Fruit fly (Drosophila melanogaster) whole organism, pupa: ENCODE data around the gene CG14969.

Experiments
- CG10348 ChIP-seq: fragments of 200-800 bp; sonication (Bioruptor generic); IDR thresholded peaks from 2 replicates; pipeline ENCODE4 v1.3.6; 2022; ENCODE audit warnings: missing biosample characterization, missing genetic modification characterization
- CG12605 ChIP-seq: fragments of 200-800 bp; sonication (Bioruptor generic); IDR thresholded peaks from 2 replicates; pipeline ENCODE4 v1.3.6; 2022; ENCODE audit warnings: missing biosample characterization, missing genetic modification characterization
- CG13204 ChIP-seq: fragments of 200-800 bp; sonication (Bioruptor generic); optimal IDR thresholded peaks from 2 replicates; lab custom pipeline; 2018; ENCODE audit warnings: missing biosample characterization, mild to moderate bottlenecking, missing genetic modification characterization, moderate library complexity
- CG14655 ChIP-seq: fragments of 200-800 bp; sonication (Bioruptor generic); optimal IDR thresholded peaks from 3 replicates; lab custom pipeline; 2017; ENCODE audit warnings: mild to moderate bottlenecking, missing biosample characterization, missing genetic modification reagents, missing genetic modification characterization
- CG15710 ChIP-seq: fragments of 200-800 bp; sonication (Bioruptor generic); optimal IDR thresholded peaks from 2 replicates; lab custom pipeline; 2018; ENCODE audit warnings: missing biosample characterization, mild to moderate bottlenecking, missing genetic modification characterization, moderate library complexity
- CG17806 ChIP-seq: fragments of 200-800 bp; sonication (Bioruptor generic); optimal IDR thresholded peaks from 2 replicates; lab custom pipeline; 2018; ENCODE audit warnings: missing biosample characterization, mild to moderate bottlenecking, missing genetic modification characterization, moderate library complexity
- CG32121 ChIP-seq: fragments of 200-800 bp; sonication (Bioruptor generic); IDR thresholded peaks from 2 replicates; pipeline ENCODE4 v1.3.6; 2022; ENCODE audit warnings: missing biosample characterization, missing genetic modification characterization
- CG34367 ChIP-seq: fragments of 200-800 bp; sonication (Bioruptor generic); optimal IDR thresholded peaks from 2 replicates; lab custom pipeline; 2018; ENCODE audit warnings: missing biosample characterization, mild to moderate bottlenecking, missing genetic modification characterization
- CG4496 ChIP-seq: fragments of 200-800 bp; sonication (Bioruptor generic); IDR thresholded peaks from 3 replicates; pipeline ENCODE4 v1.3.6; 2022; ENCODE audit warnings: missing biosample characterization, missing genetic modification characterization
- CG8159 ChIP-seq: fragments of 200-800 bp; sonication (Bioruptor generic); optimal IDR thresholded peaks from 3 replicates; lab custom pipeline; 2018; ENCODE audit warnings: missing biosample characterization, mild to moderate bottlenecking, missing genetic modification characterization, moderate library complexity
- CG8301 ChIP-seq: fragments of 200-800 bp; sonication (Bioruptor generic); optimal IDR thresholded peaks from 2 replicates; lab custom pipeline; 2018; ENCODE audit warnings: missing biosample characterization, mild to moderate bottlenecking, missing genetic modification characterization
- CG9948 ChIP-seq: fragments of 200-800 bp; sonication (Bioruptor generic); optimal IDR thresholded peaks from 2 replicates; lab custom pipeline; 2018; ENCODE audit warnings: missing biosample characterization, mild to moderate bottlenecking, missing genetic modification characterization, moderate library complexity
- D1 ChIP-seq: fragments of 200-800 bp; sonication (Bioruptor generic); optimal IDR thresholded peaks from 2 replicates; lab custom pipeline; 2018; ENCODE audit warnings: missing biosample characterization, mild to moderate bottlenecking, missing genetic modification characterization, moderate library complexity
- EcR ChIP-seq: fragments of 200-800 bp; sonication (Bioruptor generic); optimal IDR thresholded peaks from 3 replicates; lab custom pipeline; 2019; ENCODE audit warnings: missing biosample characterization, missing genetic modification characterization, mild to moderate bottlenecking, moderate library complexity, missing genetic modification reagents
- Ets98B ChIP-seq: fragments of 200-800 bp; sonication (Bioruptor generic); IDR thresholded peaks from 2 replicates; pipeline ENCODE4 v1.3.6; 2022; ENCODE audit warnings: missing biosample characterization, missing genetic modification characterization
- Pif1A ChIP-seq: fragments of 200-800 bp; sonication (Bioruptor generic); optimal IDR thresholded peaks from 3 replicates; lab custom pipeline; 2016; ENCODE audit warnings: missing biosample characterization, missing genetic modification characterization
- Pif1B ChIP-seq: fragments of 200-800 bp; sonication (Bioruptor generic); optimal IDR thresholded peaks from 3 replicates; lab custom pipeline; 2016; ENCODE audit warnings: missing biosample characterization, missing genetic modification characterization
- Snoo ChIP-seq: fragments of 200-800 bp; sonication (Bioruptor generic); optimal IDR thresholded peaks from 3 replicates; lab custom pipeline; 2017; ENCODE audit warnings: missing biosample characterization, mild to moderate bottlenecking, missing genetic modification characterization, inconsistent platforms
- fd96Ca ChIP-seq: fragments of 200-800 bp; sonication (Bioruptor generic); IDR thresholded peaks from 3 replicates; pipeline ENCODE4 v1.3.6; 2022; ENCODE audit warnings: missing biosample characterization, missing genetic modification characterization
- gl ChIP-seq: fragments of 200-800 bp; sonication (Bioruptor generic); optimal IDR thresholded peaks from 2 replicates; lab custom pipeline; 2018; ENCODE audit warnings: missing biosample characterization, mild to moderate bottlenecking, missing genetic modification characterization
- rn ChIP-seq: fragments of 200-800 bp; sonication (Bioruptor generic); IDR thresholded peaks from 2 replicates; pipeline ENCODE4 v1.3.6; 2022; ENCODE audit warnings: missing biosample characterization, missing genetic modification characterization

Gene CG14969

dm6 chr3L:3325925-3326903 lies 8.6 kb downstream of the CG14969 start, which contains the start of gene Gtpx:
Gene Gtpx (plus strand): TSS chr3L:3326265.
- no peak for TF ChIP-seq CG9948 (tag; lab: Kevin White, UChicago)
- TF ChIP-seq D1: no peak
- no peak; the same call in 1 of the 2 replicates for TF ChIP-seq CG12605 (GFP tag; lab: Robert Waterston, UW)
- TF ChIP-seq CG34367 (tag; lab: Kevin White, UChicago): peak; percentile 40
- TF ChIP-seq gl (tag; lab: Kevin White, UChicago): peak; percentile 67
- TF ChIP-seq EcR (GFP tag; lab: Kevin White, UChicago): no peak
- TF ChIP-seq Pif1A (GFP tag; lab: Kevin White, UChicago): peak; percentile 40
- TF ChIP-seq Snoo (tag; lab: Kevin White, UChicago): peak; percentile 4
- TF ChIP-seq CG8159 (tag; lab: Kevin White, UChicago): no peak
- TF ChIP-seq CG14655 (GFP tag; lab: Kevin White, UChicago): no peak
- TF ChIP-seq CG4496: peak; percentile 48; the same call in 2 of the 3 replicates
- TF ChIP-seq rn: no peak
- TF ChIP-seq CG15710 (tag; lab: Kevin White, UChicago): no peak
- TF ChIP-seq fd96Ca (GFP tag; lab: Robert Waterston, UW): no peak
- TF ChIP-seq Pif1B (GFP tag; lab: Kevin White, UChicago): peak; percentile 17
- peak; percentile 38; the same call in 1 of the 2 replicates for TF ChIP-seq Ets98B (GFP tag; lab: Robert Waterston, UW)
- TF ChIP-seq CG8301 (tag; lab: Kevin White, UChicago): peak; percentile 24

dm6 chr3L:3325597-3325924 lies 9.2 kb downstream of the CG14969 start:
- TF ChIP-seq Snoo (tag; lab: Kevin White, UChicago): no peak
- TF ChIP-seq CG10348 (GFP tag; lab: Robert Waterston, UW): no peak
- no peak for TF ChIP-seq CG34367 (tag; lab: Kevin White, UChicago)
- no peak for TF ChIP-seq CG9948 (tag; lab: Kevin White, UChicago)
- TF ChIP-seq CG15710 (tag; lab: Kevin White, UChicago): no peak
- TF ChIP-seq CG4496: no peak
- TF ChIP-seq CG32121 (GFP tag; lab: Robert Waterston, UW): no peak
- TF ChIP-seq, all 21 proteins: peak for 0

dm6 chr3L:3319992-3320732 lies 14.6 kb downstream of the CG14969 start:
- TF ChIP-seq CG12605 (GFP tag; lab: Robert Waterston, UW) (no peak), fd96Ca (GFP tag; lab: Robert Waterston, UW) (no peak), CG9948 (tag; lab: Kevin White, UChicago) (peak; percentile 3), CG32121 (GFP tag; lab: Robert Waterston, UW) (no peak), CG8301 (tag; lab: Kevin White, UChicago) (peak; percentile 19), CG34367 (tag; lab: Kevin White, UChicago) (no peak), EcR (GFP tag; lab: Kevin White, UChicago) (peak; percentile 65), CG4496 (no peak), gl (tag; lab: Kevin White, UChicago) (no peak), CG14655 (GFP tag; lab: Kevin White, UChicago) (no peak), CG8159 (tag; lab: Kevin White, UChicago) (peak; percentile 14), D1 (no peak), Snoo (tag; lab: Kevin White, UChicago) (no peak), Ets98B (GFP tag; lab: Robert Waterston, UW) (no peak), Pif1B (GFP tag; lab: Kevin White, UChicago) (no peak), CG13204 (GFP tag; lab: Kevin White, UChicago) (no peak), CG10348 (GFP tag; lab: Robert Waterston, UW) (no peak), CG15710 (tag; lab: Kevin White, UChicago) (no peak), CG17806 (tag; lab: Kevin White, UChicago) (no peak), Pif1A (GFP tag; lab: Kevin White, UChicago) (no peak), rn (no peak)

dm6 chr3L:3319223-3319643 lies 15.5 kb downstream of the CG14969 start, which contains the start of the genes PIG-C, CG12016 and Dpm2:
Gene PIG-C (minus strand): TSS chr3L:3319232.
Gene CG12016 (plus strand): TSS chr3L:3319555.
Gene Dpm2 (plus strand): TSS chr3L:3319555.
- TF ChIP-seq CG9948 (tag; lab: Kevin White, UChicago): no peak
- TF ChIP-seq gl (tag; lab: Kevin White, UChicago): no peak
- TF ChIP-seq Pif1B (GFP tag; lab: Kevin White, UChicago): no peak
- TF ChIP-seq CG8159 (tag; lab: Kevin White, UChicago): no peak
- peak; percentile 20 for TF ChIP-seq Snoo (tag; lab: Kevin White, UChicago)
- no peak for TF ChIP-seq rn
- peak; percentile 66; the same call in 1 of the 3 replicates for TF ChIP-seq CG4496
- TF ChIP-seq CG8301 (tag; lab: Kevin White, UChicago): peak; percentile 8
- TF ChIP-seq CG34367 (tag; lab: Kevin White, UChicago): peak; percentile 25
- no peak for TF ChIP-seq D1
- peak; percentile 13 for TF ChIP-seq CG17806 (tag; lab: Kevin White, UChicago)
- TF ChIP-seq fd96Ca (GFP tag; lab: Robert Waterston, UW): no peak
- TF ChIP-seq Ets98B (GFP tag; lab: Robert Waterston, UW): no peak; the same call in 1 of the 2 replicates
- TF ChIP-seq EcR (GFP tag; lab: Kevin White, UChicago): no peak
- TF ChIP-seq CG12605 (GFP tag; lab: Robert Waterston, UW): no peak
- TF ChIP-seq CG14655 (GFP tag; lab: Kevin White, UChicago): no peak
- TF ChIP-seq CG10348 (GFP tag; lab: Robert Waterston, UW): no peak
- no peak for TF ChIP-seq Pif1A (GFP tag; lab: Kevin White, UChicago)
- peak; percentile 48 for TF ChIP-seq CG15710 (tag; lab: Kevin White, UChicago)
- no peak for TF ChIP-seq CG13204 (GFP tag; lab: Kevin White, UChicago)
- TF ChIP-seq CG32121 (GFP tag; lab: Robert Waterston, UW): peak; percentile 47; the same call in 1 of the 2 replicates
- TF ChIP-seq, all 21 proteins: peak for 7
